Fruit fly (Drosophila melanogaster) whole organism, embryonic: ENCODE measurements around the gene CG6726.

Experiments
- CG10267 ChIP-seq: fragments of 200-800 bp; sonication (Bioruptor generic); optimal IDR thresholded peaks from 2 replicates; lab custom pipeline; 2018; ENCODE audit warnings: missing biosample characterization, mild to moderate bottlenecking, missing genetic modification characterization, moderate library complexity
- CG10959 ChIP-seq: fragments of 200-800 bp; sonication (Bioruptor generic); IDR thresholded peaks from 2 replicates; pipeline ENCODE4 v1.3.6; 2022; ENCODE audit warnings: missing biosample characterization, missing genetic modification characterization
- CG12236 ChIP-seq: fragments of 200-800 bp; sonication (Bioruptor generic); optimal IDR thresholded peaks from 2 replicates; lab custom pipeline; 2016; ENCODE audit warnings: missing biosample characterization, missing genetic modification characterization
- CG12391 ChIP-seq: fragments of 200-800 bp; sonication (Bioruptor generic); optimal IDR thresholded peaks from 3 replicates; lab custom pipeline; 2018; ENCODE audit warnings: missing biosample characterization, mild to moderate bottlenecking, missing genetic modification characterization, moderate library complexity
- CG13894 ChIP-seq: fragments of 200-800 bp; sonication (Bioruptor generic); optimal IDR thresholded peaks from 3 replicates; lab custom pipeline; 2018; ENCODE audit warnings: missing biosample characterization, mild to moderate bottlenecking, missing genetic modification characterization, moderate library complexity
- CG16779 ChIP-seq: fragments of 200-800 bp; sonication (Bioruptor generic); IDR thresholded peaks from 2 replicates; pipeline ENCODE4 v1.3.6; 2022; ENCODE audit warnings: missing biosample characterization, missing genetic modification characterization
- CG17912 ChIP-seq: fragments of 200-800 bp; sonication (Bioruptor generic); optimal IDR thresholded peaks from 2 replicates; lab custom pipeline; 2018; ENCODE audit warnings: missing biosample characterization, mild to moderate bottlenecking, missing genetic modification characterization
- CG18262 ChIP-seq: fragments of 200-800 bp; optimal IDR thresholded peaks from 3 replicates; lab custom pipeline; 2019; ENCODE audit warnings: missing biosample characterization, mild to moderate bottlenecking, missing genetic modification characterization, moderate library complexity
- CG2116 ChIP-seq: fragments of 200-800 bp; sonication (Bioruptor generic); optimal IDR thresholded peaks from 3 replicates; lab custom pipeline; 2018; ENCODE audit warnings: missing biosample characterization, mild to moderate bottlenecking, missing genetic modification characterization
- CG2199 ChIP-seq: fragments of 200-800 bp; sonication (Bioruptor generic); IDR thresholded peaks from 3 replicates; pipeline ENCODE4 v1.3.6; 2022; ENCODE audit warnings: missing biosample characterization, missing genetic modification characterization
- CG3726 ChIP-seq: fragments of 200-800 bp; sonication (Bioruptor generic); IDR thresholded peaks from 3 replicates; pipeline ENCODE4, ENCODE4 v1.3.6; 2022; ENCODE audit warnings: missing biosample characterization, missing genetic modification characterization
- CG42726 ChIP-seq: fragments of 200-800 bp; sonication (Bioruptor generic); IDR thresholded peaks from 2 replicates; pipeline ENCODE4 v1.3.6; 2022; ENCODE audit warnings: missing biosample characterization, missing genetic modification characterization; ENCODE audit not compliant: partially characterized antibody
- CG4328 ChIP-seq: fragments of 200-800 bp; sonication (Bioruptor generic); optimal IDR thresholded peaks from 3 replicates; lab custom pipeline; 2017; ENCODE audit warnings: missing biosample characterization, missing genetic modification reagents, missing genetic modification characterization
- CG43689 ChIP-seq: fragments of 200-800 bp; sonication (Bioruptor generic); IDR thresholded peaks from 2 replicates; pipeline ENCODE4 v1.3.6; 2022; ENCODE audit warnings: missing biosample characterization, missing genetic modification characterization
- CG4424 ChIP-seq: fragments of 200-800 bp; sonication (Bioruptor generic); optimal IDR thresholded peaks from 3 replicates; lab custom pipeline; 2016; ENCODE audit warnings: missing biosample characterization, missing genetic modification characterization
- CG4617 ChIP-seq: fragments of 200-800 bp; sonication (Bioruptor generic); optimal IDR thresholded peaks from 3 replicates; lab custom pipeline; 2016; ENCODE audit warnings: missing biosample characterization, missing genetic modification characterization, borderline replicate concordance
- CG6254 ChIP-seq: fragments of 200-800 bp; sonication (Bioruptor generic); optimal IDR thresholded peaks from 3 replicates; lab custom pipeline; 2017; ENCODE audit warnings: mild to moderate bottlenecking, missing biosample characterization, missing genetic modification reagents, missing genetic modification characterization
- CG6654 ChIP-seq: fragments of 200-800 bp; sonication (Bioruptor generic); optimal IDR thresholded peaks from 2 replicates; lab custom pipeline; 2017; ENCODE audit warnings: missing biosample characterization, mild to moderate bottlenecking, missing genetic modification characterization
- CG6689 ChIP-seq: fragments of 200-800 bp; sonication (Bioruptor generic); IDR thresholded peaks from 2 replicates; pipeline ENCODE4 v1.3.6; 2022; ENCODE audit warnings: missing biosample characterization, missing genetic modification characterization
- CG8478 ChIP-seq: fragments of >200 bp; optimal IDR thresholded peaks from 2 replicates; lab custom pipeline; 2018
- CG8765 ChIP-seq: fragments of 200-800 bp; sonication (Bioruptor generic); IDR thresholded peaks from 2 replicates; pipeline ENCODE4 v1.3.6; 2022; ENCODE audit warnings: missing biosample characterization, missing genetic modification characterization
- CoRest ChIP-seq: fragments of 200-800 bp; sonication (Bioruptor generic); optimal IDR thresholded peaks from 3 replicates; lab custom pipeline; 2018; ENCODE audit warnings: missing biosample characterization, mild to moderate bottlenecking, missing genetic modification characterization, moderate library complexity
- Deaf1 ChIP-seq: fragments of 200-800 bp; optimal IDR thresholded peaks from 3 replicates; lab custom pipeline; 2019; ENCODE audit warnings: missing biosample characterization, mild to moderate bottlenecking, missing genetic modification characterization, moderate library complexity
- Drgx ChIP-seq: fragments of 200-800 bp; sonication (Bioruptor generic); IDR thresholded peaks from 2 replicates; pipeline ENCODE4 v1.3.6; 2022; ENCODE audit warnings: missing biosample characterization, missing genetic modification characterization
- HHEX ChIP-seq: fragments of 200-800 bp; sonication (Bioruptor generic); optimal IDR thresholded peaks from 3 replicates; lab custom pipeline; 2017; ENCODE audit warnings: missing biosample characterization, mild to moderate bottlenecking, missing genetic modification characterization, missing genetic modification reagents
- Hmr ChIP-seq: fragments of 200-800 bp; sonication (Bioruptor generic); optimal IDR thresholded peaks from 3 replicates; lab custom pipeline; 2017; ENCODE audit warnings: mild to moderate bottlenecking, missing biosample characterization, missing genetic modification reagents, missing genetic modification characterization
- Mad ChIP-seq: fragments of 200-800 bp; sonication (Bioruptor generic); optimal IDR thresholded peaks from 2 replicates; lab custom pipeline; 2016; ENCODE audit warnings: missing biosample characterization, missing genetic modification characterization
- NC2α ChIP-seq: fragments of 200-800 bp; sonication (Bioruptor generic); optimal IDR thresholded peaks from 2 replicates; lab custom pipeline; 2016; ENCODE audit warnings: missing biosample characterization, missing genetic modification characterization
- Nf-YC ChIP-seq: fragments of 200-800 bp; optimal IDR thresholded peaks from 3 replicates; lab custom pipeline; 2019; ENCODE audit warnings: missing biosample characterization, mild to moderate bottlenecking, missing genetic modification characterization, moderate library complexity
- Oaz ChIP-seq: fragments of 200-800 bp; sonication (Bioruptor generic); IDR thresholded peaks from 2 replicates; pipeline ENCODE4 v1.3.6; 2022; ENCODE audit warnings: missing biosample characterization, missing genetic modification characterization
- Pdp1 ChIP-seq, 2 experiments: fragments of 200-800 bp; sonication (Bioruptor generic); optimal IDR thresholded peaks; 3 replicates each; lab custom pipeline; 2016; ENCODE audit warnings: missing biosample characterization in 2 of 2, missing genetic modification characterization in 2 of 2, mild to moderate bottlenecking in 1 of 2, moderate library complexity in 1 of 2
- Rx ChIP-seq: fragments of 200-800 bp; sonication (Bioruptor generic); IDR thresholded peaks from 2 replicates; pipeline ENCODE4 v1.3.6; 2022; ENCODE audit warnings: missing biosample characterization, missing genetic modification characterization
- Sox102F ChIP-seq: fragments of 200-800 bp; sonication (Bioruptor generic); optimal IDR thresholded peaks from 2 replicates; lab custom pipeline; 2018; ENCODE audit warnings: missing biosample characterization, mild to moderate bottlenecking, missing genetic modification characterization, moderate library complexity
- Xbp1 ChIP-seq: fragments of 200-800 bp; sonication (Bioruptor generic); optimal IDR thresholded peaks from 3 replicates; lab custom pipeline; 2016; ENCODE audit warnings: missing biosample characterization, mild to moderate bottlenecking, missing genetic modification characterization
- abd-A ChIP-seq: fragments of 200-800 bp; sonication (Bioruptor generic); optimal IDR thresholded peaks from 3 replicates; lab custom pipeline; 2019; ENCODE audit warnings: missing biosample characterization, mild to moderate bottlenecking, missing genetic modification characterization, moderate library complexity
- bab2 ChIP-seq: fragments of 200-800 bp; sonication (Bioruptor generic); optimal IDR thresholded peaks from 2 replicates; lab custom pipeline; 2016; ENCODE audit warnings: missing biosample characterization, missing genetic modification characterization
- bigmax ChIP-seq: fragments of 200-800 bp; sonication (Bioruptor generic); optimal IDR thresholded peaks from 2 replicates; lab custom pipeline; 2018; ENCODE audit warnings: missing biosample characterization, mild to moderate bottlenecking, missing genetic modification characterization
- chif ChIP-seq, 2 experiments: fragments of 200-800 bp; sonication (Bioruptor generic); optimal IDR thresholded peaks; 3 replicates each; lab custom pipeline; 2016; ENCODE audit warnings: missing biosample characterization in 2 of 2, missing genetic modification characterization in 2 of 2
- chinmo ChIP-seq: fragments of 200-800 bp; sonication (Bioruptor generic); IDR thresholded peaks from 4 replicates; pipeline ENCODE4 v1.3.6; 2022; ENCODE audit warnings: missing biosample characterization, missing genetic modification characterization; ENCODE audit not compliant: partially characterized antibody
- danr ChIP-seq: fragments of 200-800 bp; sonication (Bioruptor generic); IDR thresholded peaks from 2 replicates; pipeline ENCODE4 v1.3.6; 2022; ENCODE audit warnings: missing biosample characterization, missing genetic modification characterization
- h ChIP-seq: fragments of >200 bp; optimal IDR thresholded peaks from 2 replicates; lab custom pipeline; 2017
- ham ChIP-seq: fragments of 200-800 bp; sonication (Bioruptor generic); IDR thresholded peaks from 2 replicates; pipeline ENCODE4 v1.3.6; 2022; ENCODE audit warnings: missing biosample characterization, missing genetic modification characterization
- lilli ChIP-seq: fragments of 200-800 bp; sonication (Bioruptor generic); optimal IDR thresholded peaks from 3 replicates; lab custom pipeline; 2016; ENCODE audit warnings: missing biosample characterization, missing genetic modification characterization
- onecut ChIP-seq: fragments of 200-800 bp; sonication (Bioruptor generic); IDR thresholded peaks from 2 replicates; pipeline ENCODE4 v1.3.6; 2022; ENCODE audit warnings: missing biosample characterization, missing genetic modification characterization
- prd ChIP-seq, 3 experiments: fragments of >200 bp in 2 of 3; fragments of 200-800 bp in 1 of 3; sonication (Bioruptor generic) in 1 of 3; optimal IDR thresholded peaks in 2 of 3; IDR thresholded peaks in 1 of 3; 2 replicates in 2 of 3; 3 replicates in 1 of 3; pipeline versions ENCODE4 v1.3.6 to Lab custom; 2017 to 2022; ENCODE audit warnings: missing biosample characterization in 1 of 3, missing genetic modification characterization in 1 of 3
- pum ChIP-seq: fragments of 200-800 bp; sonication (Bioruptor generic); optimal IDR thresholded peaks from 2 replicates; lab custom pipeline; 2016; ENCODE audit warnings: missing biosample characterization, missing genetic modification characterization
- sens-2 ChIP-seq: fragments of 200-800 bp; sonication (Bioruptor generic); IDR thresholded peaks from 2 replicates; pipeline ENCODE4 v1.3.6; 2022; ENCODE audit warnings: missing biosample characterization, missing genetic modification characterization
- ssp ChIP-seq: fragments of 200-800 bp; sonication (Bioruptor generic); IDR thresholded peaks from 2 replicates; pipeline ENCODE4 v1.3.6; 2022; ENCODE audit warnings: missing biosample characterization, missing genetic modification characterization
- tgo ChIP-seq: fragments of 200-800 bp; sonication (Bioruptor generic); IDR thresholded peaks from 3 replicates; pipeline ENCODE4 v1.3.6; 2022; ENCODE audit warnings: missing biosample characterization, missing genetic modification characterization
- toy ChIP-seq: fragments of 200-800 bp; sonication (Bioruptor generic); IDR thresholded peaks from 2 replicates; pipeline ENCODE4 v1.3.6; 2022; ENCODE audit warnings: missing biosample characterization, missing genetic modification characterization
- zf30C ChIP-seq: fragments of 200-800 bp; sonication (Bioruptor generic); optimal IDR thresholded peaks from 3 replicates; lab custom pipeline; 2018; ENCODE audit warnings: missing biosample characterization, mild to moderate bottlenecking, missing genetic modification characterization

The CG6726 gene

DNA sequence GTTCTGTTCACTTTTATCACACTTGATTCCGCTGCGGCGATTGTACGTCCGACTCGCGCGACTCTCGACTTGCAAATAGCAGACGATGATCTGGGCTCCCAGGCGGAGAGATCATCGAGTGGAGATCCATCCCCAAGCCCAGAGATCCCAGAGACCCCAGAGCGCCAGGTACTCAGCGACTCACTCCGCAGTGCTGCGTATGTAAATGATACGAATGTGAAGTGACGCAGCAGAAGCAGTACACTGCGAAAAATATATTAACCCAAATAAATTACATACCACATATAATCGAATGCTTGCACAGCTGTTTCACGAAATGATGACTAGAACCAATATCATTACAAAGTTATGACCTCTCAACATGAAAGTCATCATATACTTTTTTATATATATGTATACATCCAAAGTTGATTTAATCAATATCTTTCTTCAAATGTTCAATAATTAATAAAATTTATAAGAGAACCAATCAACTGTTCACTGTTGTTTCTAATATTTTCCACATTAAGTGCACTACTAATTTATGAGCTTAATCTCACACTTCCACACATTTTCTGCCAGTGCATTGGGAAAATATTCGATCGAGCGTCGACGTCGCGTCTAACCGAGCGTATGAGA is 24.2 kb upstream of the CG6726 start, which contains the start of gene CG17111 (continued):
- TF ChIP-seq CG13894 (no peak), CG10959 (GFP tag; lab: Robert Waterston, UW) (no peak), CG12236 (GFP tag; lab: Kevin White, UChicago) (no peak), Rx (no peak), chif (GFP tag; optimal IDR thresholded peaks at IDR 0.05; lab: Kevin White, UChicago) (no peak), prd (optimal IDR thresholded peaks at IDR 0.05; lab: Kevin White, UChicago) (no peak), prd (GFP tag; IDR thresholded peaks at IDR 0.05; lab: Robert Waterston, UW) (0 out of 3 replicates have a peak, but pooled peaks have one; percentile 19), Nf-YC (tag; lab: Kevin White, UChicago) (peak; percentile 7), Hmr (GFP tag; lab: Kevin White, UChicago) (peak; percentile 37), CG6689 (GFP tag; lab: Robert Waterston, UW) (0 out of 2 replicates have a peak, but pooled peaks have one; percentile 6), Mad (GFP tag; lab: Kevin White, UChicago) (no peak), CG16779 (no peak), HHEX (GFP tag; lab: Kevin White, UChicago) (peak; percentile 46), danr (GFP tag; lab: Robert Waterston, UW) (no peak), CG43689 (GFP tag; lab: Robert Waterston, UW) (no peak), abd-A (tag; lab: Kevin White, UChicago) (no peak), sens-2 (no peak), pum (no peak), CG8765 (GFP tag; lab: Robert Waterston, UW) (no peak), CG4617 (GFP tag; lab: Kevin White, UChicago) (no peak), CoRest (peak; percentile 63), CG18262 (tag; lab: Kevin White, UChicago) (no peak), CG10267 (tag; lab: Kevin White, UChicago) (no peak), bab2 (GFP tag; lab: Kevin White, UChicago) (peak; percentile 5), CG2116 (GFP tag; lab: Kevin White, UChicago) (no peak), Sox102F (GFP tag; lab: Kevin White, UChicago) (peak; percentile 55), lilli (peak; percentile 3), Drgx (GFP tag; lab: Robert Waterston, UW) (no peak), CG2199 (GFP tag; lab: Robert Waterston, UW) (no peak), CG4424 (GFP tag; lab: Kevin White, UChicago) (peak; percentile 26), ssp (GFP tag; lab: Robert Waterston, UW) (no peak), bigmax (GFP tag; lab: Kevin White, UChicago) (no peak), ham (no peak), CG6654 (GFP tag; lab: Kevin White, UChicago) (no peak), CG3726 (GFP tag; lab: Robert Waterston, UW) (no peak), zf30C (GFP tag; lab: Kevin White, UChicago) (no peak), CG42726 (no peak), chinmo (GFP tag; lab: Robert Waterston, UW) (no peak), Pdp1 (GFP tag; optimal IDR thresholded peaks at IDR 0.05; lab: Kevin White, UChicago) (no peak), CG6254 (GFP tag; lab: Kevin White, UChicago) (no peak), Deaf1 (tag; lab: Kevin White, UChicago) (peak; percentile 8), CG12391 (peak; percentile 46), Xbp1 (GFP tag; lab: Kevin White, UChicago) (peak; percentile 25), CG8478 (lab: Kevin White, UChicago) (no peak), NC2α (GFP tag; lab: Kevin White, UChicago) (no peak), h (lab: Kevin White, UChicago) (no peak), CG17912 (GFP tag; lab: Kevin White, UChicago) (no peak), Oaz (GFP tag; lab: Robert Waterston, UW) (no peak), tgo (peak; percentile 17; the same call in 1 of the 3 replicates), onecut (GFP tag; lab: Robert Waterston, UW) (0 out of 2 replicates have a peak, but pooled peaks have one; percentile 5), CG4328 (GFP tag; lab: Kevin White, UChicago) (no peak), toy (GFP tag; lab: Robert Waterston, UW) (no peak)
